Fruit fly (Drosophila melanogaster): ENCODE measurements around the gene CG32240.

Gene CG32240

DNA sequence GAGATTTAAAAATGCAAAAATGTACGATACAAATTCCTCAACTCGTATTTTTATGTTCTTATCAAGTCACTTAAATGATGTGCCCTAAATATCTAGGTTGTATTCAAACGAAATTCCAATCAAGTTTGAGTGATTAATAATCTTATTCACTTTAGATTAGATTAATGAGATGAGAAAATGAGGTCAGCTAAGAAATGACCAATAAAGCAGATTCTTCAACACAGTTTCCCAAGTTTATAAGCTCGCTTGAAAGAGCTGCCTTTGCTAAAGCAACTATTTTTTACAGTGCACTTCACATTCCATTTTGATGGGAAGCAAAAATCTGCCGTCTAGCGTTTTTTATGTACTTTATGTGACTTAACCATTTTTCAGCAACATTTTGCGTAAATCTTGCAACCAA lies 35.0 kb downstream of the CG32240 start:
- no peak for TF ChIP-seq Blimp-1 (GFP tag; optimal IDR thresholded peaks at IDR 0.05)
- no peak for TF ChIP-seq lab (GFP tag; optimal IDR thresholded peaks at IDR 0.05)
- no peak for TF ChIP-seq nau (GFP tag; optimal IDR thresholded peaks at IDR 0.05)
- TF ChIP-seq eve (GFP tag; optimal IDR thresholded peaks at IDR 0.05) = peak in 1 of 2 experiments; percentile 42
- TF ChIP-seq Drgx (GFP tag; IDR thresholded peaks at IDR 0.05) = peak; percentile 50
- TF ChIP-seq Oli (tag; optimal IDR thresholded peaks at IDR 0.05) = no peak
- TF ChIP-seq CG11560 (tag; IDR thresholded peaks at IDR 0.05) = no peak
- no peak for TF ChIP-seq fu2 (GFP tag; optimal IDR thresholded peaks at IDR 0.05)
- no peak for TF ChIP-seq CG2202 (tag; optimal IDR thresholded peaks at IDR 0.05)
- TF ChIP-seq gem (tag; optimal IDR thresholded peaks at IDR 0.05) = peak; percentile 24
- TF ChIP-seq ase (GFP tag; IDR thresholded peaks at IDR 0.05) = no peak
- no peak for TF ChIP-seq D19B (GFP tag; optimal IDR thresholded peaks at IDR 0.05)
- TF ChIP-seq tap (tag; optimal IDR thresholded peaks at IDR 0.05) = no peak
- no peak for TF ChIP-seq MESR4 (GFP tag; optimal IDR thresholded peaks at IDR 0.05)
- TF ChIP-seq CG11456 (GFP tag; IDR thresholded peaks at IDR 0.05) = no peak
- no peak for TF ChIP-seq CG11398 (GFP tag; optimal IDR thresholded peaks at IDR 0.05)
- no peak for TF ChIP-seq zfh1 (GFP tag; IDR thresholded peaks at IDR 0.05)
- no peak for TF ChIP-seq esg (GFP tag; conservative IDR thresholded peaks at IDR 0.05)
- TF ChIP-seq Jarid2 (GFP tag; optimal IDR thresholded peaks at IDR 0.05) = no peak
- no peak for TF ChIP-seq klu (GFP tag; IDR thresholded peaks at IDR 0.05)
- no peak for TF ChIP-seq CG12391 (tag; optimal IDR thresholded peaks at IDR 0.05)
- TF ChIP-seq CG2875 (GFP tag; optimal IDR thresholded peaks at IDR 0.05) = no peak
- TF ChIP-seq Asciz (GFP tag; optimal IDR thresholded peaks at IDR 0.05) = no peak
- no peak for TF ChIP-seq CG14667 (GFP tag; IDR thresholded peaks at IDR 0.05)
- no peak for TF ChIP-seq CG18011 (GFP tag; optimal IDR thresholded peaks at IDR 0.05)
- TF ChIP-seq caup (GFP tag; optimal IDR thresholded peaks at IDR 0.05; ENCODE audit: severe bottlenecking) = no peak
- 0 out of 3 replicates have a peak, but pooled peaks have one; percentile 13 for TF ChIP-seq CG17361 (GFP tag; IDR thresholded peaks at IDR 0.05)
- peak; percentile 9 for TF ChIP-seq CG18262 (tag; optimal IDR thresholded peaks at IDR 0.05)
- TF ChIP-seq p53 (GFP tag; optimal IDR thresholded peaks at IDR 0.05) = no peak
- peak in 1 of 2 experiments; percentile 60 for TF ChIP-seq bsh (GFP tag; optimal IDR thresholded peaks at IDR 0.05)
- peak; percentile 62 for TF ChIP-seq Ets65A (GFP tag)
- TF ChIP-seq Atf-2 (GFP tag; optimal IDR thresholded peaks at IDR 0.05) = no peak

DNA sequence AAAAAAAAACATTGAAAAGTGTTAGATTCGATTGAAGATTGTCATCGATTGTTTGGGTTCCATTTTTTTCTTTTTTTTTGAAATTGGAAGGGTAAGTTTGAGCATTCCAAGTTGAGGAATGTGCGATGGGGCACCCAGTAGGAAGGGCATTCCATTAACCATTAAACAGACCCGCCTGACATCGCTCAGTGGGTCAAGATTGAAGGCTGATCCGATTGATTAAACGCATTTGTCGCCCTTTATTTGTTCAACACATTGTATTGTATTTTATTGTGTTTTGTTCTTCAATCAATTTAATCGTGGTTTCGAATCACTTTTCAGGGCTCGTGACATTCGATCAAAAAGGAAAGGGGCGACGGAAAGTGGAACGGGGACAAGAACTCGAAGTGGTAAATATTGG lies 40.4 kb downstream of the CG32240 start:
- TF ChIP-seq tna (GFP tag; IDR thresholded peaks at IDR 0.05; ENCODE audit: partially characterized antibody) (no peak), BEAF-32 (GFP tag; optimal IDR thresholded peaks at IDR 0.05) (no peak), sd (tag; optimal IDR thresholded peaks at IDR 0.05) (peak; percentile 90), grn (GFP tag; optimal IDR thresholded peaks at IDR 0.05) (peak; percentile 90), dmrt99B (tag; optimal IDR thresholded peaks at IDR 0.05) (no peak), CG8924 (tag; optimal IDR thresholded peaks at IDR 0.05) (no peak), ssp (GFP tag; IDR thresholded peaks at IDR 0.05) (no peak), gcm2 (GFP tag; optimal IDR thresholded peaks at IDR 0.05) (no peak), fd3F (GFP tag; optimal IDR thresholded peaks at IDR 0.05) (no peak), Deaf1 (tag; optimal IDR thresholded peaks at IDR 0.05) (no peak), bbx (GFP tag; IDR thresholded peaks at IDR 0.05; ENCODE audit: partially characterized antibody) (no peak), Hr78 (GFP tag; optimal IDR thresholded peaks at IDR 0.05) (peak in 1 of 2 experiments; percentile 58), pan (optimal IDR thresholded peaks at IDR 0.05) (no peak), pan (GFP tag; optimal IDR thresholded peaks at IDR 0.05 in 1 of 2, IDR thresholded peaks at IDR 0.05 in 1 of 2) (no peak), HmgZ (tag; optimal IDR thresholded peaks at IDR 0.05) (no peak), bcd (GFP tag; optimal IDR thresholded peaks at IDR 0.05) (no peak), nmo (GFP tag; optimal IDR thresholded peaks at IDR 0.05) (no peak), CG17568 (GFP tag; optimal IDR thresholded peaks at IDR 0.05) (no peak), Mes4 (GFP tag; optimal IDR thresholded peaks at IDR 0.05) (no peak), CG7987 (GFP tag; optimal IDR thresholded peaks at IDR 0.05) (no peak)

Measured in whole organism, embryonic.